Worm (Caenorhabditis elegans): ENCODE data around the gene B0393.7.

B0393.7 gene

DNA sequence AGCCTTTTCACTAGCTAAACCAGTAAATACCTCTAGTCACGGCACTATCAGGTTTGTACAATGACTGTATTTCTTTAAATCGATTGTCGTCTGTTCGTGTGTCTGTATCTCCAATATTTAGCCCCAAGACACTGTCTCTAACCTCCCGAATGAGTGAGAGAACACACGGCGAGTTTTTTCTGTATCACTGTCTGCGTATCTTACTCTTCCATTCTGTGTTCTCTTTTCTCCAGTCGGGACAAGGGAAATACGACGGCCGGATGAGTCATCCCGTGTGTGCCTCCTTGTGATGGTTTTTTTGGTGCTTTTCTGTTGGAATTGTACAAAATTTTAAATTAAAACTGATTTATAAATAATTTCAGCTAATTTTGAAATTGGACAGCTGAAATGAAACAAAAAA lies 18.1 kb upstream of the B0393.7 start (continued):
- TF ChIP-seq egl-18 (GFP tag; IDR thresholded peaks at IDR 0.05) (no peak), dpff-1 (tag; optimal IDR thresholded peaks at IDR 0.05) (no peak), egrh-3 (GFP tag; IDR thresholded peaks at IDR 0.05) (no peak), hmg-20 (GFP tag; IDR thresholded peaks at IDR 0.05) (no peak), aptf-2 (GFP tag; conservative IDR thresholded peaks at IDR 0.05) (no peak), ztf-6 (GFP tag; IDR thresholded peaks at IDR 0.05) (no peak), somi-1 (GFP tag; optimal IDR thresholded peaks at IDR 0.05) (peak; percentile 73), snpc-4 (GFP tag; optimal IDR thresholded peaks at IDR 0.05) (no peak), snpc-4 (tag; optimal IDR thresholded peaks at IDR 0.05) (peak; percentile 13 to 62 (median 54)), ceh-58 (GFP tag; IDR thresholded peaks at IDR 0.05) (no peak), rcor-1 (GFP tag; IDR thresholded peaks at IDR 0.05) (peak; percentile 59; the same call in 1 of the 2 replicates), B0035.1 (tag; optimal IDR thresholded peaks at IDR 0.05) (no peak), snpc-1.3 (tag; optimal IDR thresholded peaks at IDR 0.05; ENCODE audit: insufficient read depth) (no peak), mes-4 (tag; optimal IDR thresholded peaks at IDR 0.05) (no peak), unc-130 (GFP tag; optimal IDR thresholded peaks at IDR 0.05) (no peak), fkh-3 (tag; optimal IDR thresholded peaks at IDR 0.05) (no peak), attf-6 (GFP tag; IDR thresholded peaks at IDR 0.05) (no peak), rec-8 (tag; optimal IDR thresholded peaks at IDR 0.05) (no peak), nfya-1 (tag; optimal IDR thresholded peaks at IDR 0.05; ENCODE audit: borderline replicate concordance, insufficient read depth) (no peak), Y53G8AR.9 (GFP tag; conservative IDR thresholded peaks at IDR 0.05) (0 out of 2 replicates have a peak, but pooled peaks have one; percentile 51), zim-3 (tag; optimal IDR thresholded peaks at IDR 0.05) (no peak), atf-7 (tag; optimal IDR thresholded peaks at IDR 0.05) (no peak), hsf-1 (GFP tag; IDR thresholded peaks at IDR 0.05) (peak; percentile 46; the same call in 1 of the 2 replicates), B0261.1 (tag; optimal IDR thresholded peaks at IDR 0.05) (no peak), ceh-40 (GFP tag; IDR thresholded peaks at IDR 0.05) (no peak), lir-1 (GFP tag; conservative IDR thresholded peaks at IDR 0.05) (no peak; the same call in 1 of the 2 replicates), rpc-1 (optimal IDR thresholded peaks at IDR 0.05) (no peak), rpc-1 (tag; optimal IDR thresholded peaks at IDR 0.05) (no peak), lsy-27 (tag; optimal IDR thresholded peaks at IDR 0.05; ENCODE audit: borderline replicate concordance, insufficient read depth) (no peak), tbx-9 (tag; optimal IDR thresholded peaks at IDR 0.05; ENCODE audit: borderline replicate concordance) (no peak), hlh-26 (GFP tag; conservative IDR thresholded peaks at IDR 0.05) (no peak), hmg-1.2 (GFP tag; IDR thresholded peaks at IDR 0.05) (peak; percentile 84), gei-17 (GFP tag; optimal IDR thresholded peaks at IDR 0.05) (no peak), T26A5.8 (tag; optimal IDR thresholded peaks at IDR 0.05) (no peak), F57A8.1 (GFP tag; optimal IDR thresholded peaks at IDR 0.05) (no peak), bed-2 (GFP tag; IDR thresholded peaks at IDR 0.05) (no peak), akir-1 (GFP tag; optimal IDR thresholded peaks at IDR 0.05) (no peak), nhr-80 (tag; optimal IDR thresholded peaks at IDR 0.05) (peak; percentile 69), tlf-1 (GFP tag; optimal IDR thresholded peaks at IDR 0.05) (peak; percentile 19), hrde-1 (tag; optimal IDR thresholded peaks at IDR 0.05; ENCODE audit: borderline replicate concordance) (no peak)

All from whole organism, young adult.